Worm (Caenorhabditis elegans) whole organism, L3 larva: ENCODE measurements around the gene pnn-1.

ENCODE experiments used
- ama-1 ChIP-seq: fragments of 150-350 bp; optimal IDR thresholded peaks from 2 replicates; lab custom pipeline; 2018
- ceh-28 ChIP-seq: fragments of 150-350 bp; optimal IDR thresholded peaks from 2 replicates; lab custom pipeline; 2014; ENCODE audit warnings: missing biosample characterization, missing genetic modification reagents, missing genetic modification characterization
- ceh-9 ChIP-seq: sonication (generic microtip); optimal IDR thresholded peaks from 2 replicates; lab custom pipeline; 2018; ENCODE audit warnings: missing biosample characterization, missing genetic modification characterization
- egl-27 ChIP-seq: sonication (generic microtip); optimal IDR thresholded peaks from 4 replicates; lab custom pipeline; 2017; ENCODE audit warnings: missing biosample characterization, missing genetic modification reagents, missing genetic modification characterization
- elt-1 ChIP-seq: fragments of 150-350 bp; optimal IDR thresholded peaks from 2 replicates; lab custom pipeline; 2014; ENCODE audit warnings: missing biosample characterization, missing genetic modification characterization
- elt-2 ChIP-seq: sonication (generic microtip); optimal IDR thresholded peaks from 2 replicates; lab custom pipeline; 2016; ENCODE audit warnings: missing genetic modification reagents, mild to moderate bottlenecking, missing genetic modification characterization, missing compliant biosample characterization
- elt-3 ChIP-seq, 3 experiments: fragments of 150-350 bp in 1 of 3; sonication (generic microtip) in 2 of 3; optimal IDR thresholded peaks; 2 replicates in 2 of 3; 4 replicates in 1 of 3; lab custom pipeline; 2014 to 2017; ENCODE audit warnings: missing biosample characterization in 3 of 3, missing genetic modification characterization in 3 of 3
- fkh-10 ChIP-seq: sonication (generic microtip); optimal IDR thresholded peaks from 2 replicates; lab custom pipeline; 2017; ENCODE audit warnings: missing biosample characterization, missing genetic modification reagents, missing genetic modification characterization
- fos-1 ChIP-seq: fragments of 150-350 bp; optimal IDR thresholded peaks from 2 replicates; lab custom pipeline; 2014; ENCODE audit warnings: missing biosample characterization, missing genetic modification characterization
- hmg-11 ChIP-seq: sonication (generic microtip); optimal IDR thresholded peaks from 2 replicates; lab custom pipeline; 2016; ENCODE audit warnings: missing genetic modification characterization, missing compliant biosample characterization
- jun-1 ChIP-seq: fragments of 150-350 bp; optimal IDR thresholded peaks from 2 replicates; lab custom pipeline; 2014; ENCODE audit warnings: missing biosample characterization, missing genetic modification reagents, missing genetic modification characterization
- lin-15B ChIP-seq: fragments of 150-350 bp; optimal IDR thresholded peaks from 2 replicates; lab custom pipeline; 2014; ENCODE audit warnings: missing biosample characterization, missing genetic modification characterization
- lsy-12 ChIP-seq: sonication (generic microtip); optimal IDR thresholded peaks from 2 replicates; lab custom pipeline; 2016; ENCODE audit warnings: mild to moderate bottlenecking, missing genetic modification characterization, missing compliant biosample characterization
- mdl-1 ChIP-seq: fragments of 150-350 bp; optimal IDR thresholded peaks from 2 replicates; lab custom pipeline; 2014; ENCODE audit warnings: missing biosample characterization, missing genetic modification characterization
- mml-1 ChIP-seq: fragments of 150-350 bp; sonication (generic microtip); optimal IDR thresholded peaks from 3 replicates; lab custom pipeline; 2014; ENCODE audit warnings: missing biosample characterization, missing genetic modification characterization
- nfya-1 ChIP-seq: sonication (generic microtip); optimal IDR thresholded peaks from 2 replicates; lab custom pipeline; 2017; ENCODE audit warnings: missing genetic modification characterization, mild to moderate bottlenecking, missing compliant biosample characterization, antibody characterized with exemption, moderate library complexity; ENCODE audit not compliant: insufficient read depth
- nhr-12 ChIP-seq: fragments of 150-350 bp; optimal IDR thresholded peaks from 2 replicates; lab custom pipeline; 2014; ENCODE audit warnings: missing biosample characterization, missing genetic modification characterization
- nhr-23 ChIP-seq: fragments of 150-350 bp; optimal IDR thresholded peaks from 2 replicates; lab custom pipeline; 2014; ENCODE audit warnings: missing biosample characterization, missing genetic modification reagents, missing genetic modification characterization
- nhr-237 ChIP-seq: fragments of 150-350 bp; optimal IDR thresholded peaks from 2 replicates; lab custom pipeline; 2014; ENCODE audit warnings: missing biosample characterization, missing genetic modification characterization
- nhr-25 ChIP-seq: sonication (generic microtip); optimal IDR thresholded peaks from 2 replicates; lab custom pipeline; 2017; ENCODE audit warnings: missing biosample characterization, missing genetic modification characterization
- nhr-28 ChIP-seq: fragments of 150-350 bp; optimal IDR thresholded peaks from 2 replicates; lab custom pipeline; 2014; ENCODE audit warnings: missing biosample characterization, missing genetic modification characterization
- nhr-43 ChIP-seq: sonication (generic microtip); optimal IDR thresholded peaks from 2 replicates; lab custom pipeline; 2016; ENCODE audit warnings: mild to moderate bottlenecking, missing genetic modification characterization, missing compliant biosample characterization; ENCODE audit not compliant: poor library complexity, severe bottlenecking
- nhr-67 ChIP-seq: fragments of 150-350 bp; optimal IDR thresholded peaks from 2 replicates; lab custom pipeline; 2014; ENCODE audit warnings: missing biosample characterization, missing genetic modification characterization
- pha-4 ChIP-seq: fragments of 150-350 bp; optimal IDR thresholded peaks from 2 replicates; lab custom pipeline; 2014; ENCODE audit warnings: missing biosample characterization, missing genetic modification reagents, missing genetic modification characterization
- pqm-1 ChIP-seq: fragments of 150-350 bp; optimal IDR thresholded peaks from 2 replicates; lab custom pipeline; 2017; ENCODE audit warnings: missing biosample characterization, missing genetic modification characterization, inconsistent platforms
- skn-1 ChIP-seq: fragments of 150-350 bp; optimal IDR thresholded peaks from 2 replicates; lab custom pipeline; 2014; ENCODE audit warnings: missing biosample characterization, missing genetic modification characterization
- snpc-4 ChIP-seq: fragments of 150-350 bp; optimal IDR thresholded peaks from 2 replicates; lab custom pipeline; 2014; ENCODE audit warnings: missing biosample characterization, missing genetic modification characterization
- tbx-2 ChIP-seq: sonication (generic microtip); optimal IDR thresholded peaks from 2 replicates; lab custom pipeline; 2016; ENCODE audit warnings: mild to moderate bottlenecking, missing genetic modification characterization, missing compliant biosample characterization
- unc-39 ChIP-seq: sonication (generic microtip); optimal IDR thresholded peaks from 4 replicates; lab custom pipeline; 2017; ENCODE audit warnings: missing biosample characterization, missing genetic modification characterization
- ztf-11 ChIP-seq: fragments of 150-350 bp; optimal IDR thresholded peaks from 2 replicates; lab custom pipeline; 2014; ENCODE audit warnings: missing biosample characterization, missing genetic modification characterization

Gene pnn-1

ce11 chrV:12961085-12961560 lies 9.8 kb upstream of the pnn-1 start, which contains the start of gene mpst-7:
TSS of gene mpst-7 (minus strand) at chrV:12961135.
- TF ChIP-seq mdl-1 (tag; lab: Kevin White, UChicago) (no peak), nhr-67 (tag; lab: Kevin White, UChicago) (no peak), fos-1 (tag; lab: Kevin White, UChicago) (no peak), jun-1 (tag; lab: Kevin White, UChicago) (no peak), unc-39 (tag; lab: Kevin White, UChicago) (no peak), ama-1 (lab: Kevin White, UChicago) (no peak), nhr-25 (tag; lab: Kevin White, UChicago) (peak; percentile 57), nhr-23 (tag; lab: Kevin White, UChicago) (peak; percentile 21), pqm-1 (no peak)

ce11 chrV:12963192-12963591 lies 7.7 kb upstream of the pnn-1 start, which contains the start of gene hrg-9:
TSS of gene hrg-9 (minus strand) at chrV:12963343.
- TF ChIP-seq snpc-4 (tag; lab: Kevin White, UChicago) = no peak
- no peak for TF ChIP-seq lsy-12
- peak; percentile 55 for TF ChIP-seq pha-4 (tag; lab: Kevin White, UChicago)
- TF ChIP-seq elt-2 (tag; lab: Kevin White, UChicago) = peak; percentile 37
- TF ChIP-seq mdl-1 (tag; lab: Kevin White, UChicago) = no peak

ce11 chrV:12964076-12964475 lies 6.8 kb upstream of the pnn-1 start, which contains the start of gene srd-35:
TSS of gene srd-35 (plus strand) at chrV:12964376.
- TF ChIP-seq pqm-1 (no peak), ceh-28 (tag; lab: Kevin White, UChicago) (no peak), jun-1 (tag; lab: Kevin White, UChicago) (no peak), unc-39 (tag; lab: Kevin White, UChicago) (no peak), mdl-1 (tag; lab: Kevin White, UChicago) (no peak), ztf-11 (tag; lab: Kevin White, UChicago) (no peak), elt-3 (tag; optimal IDR thresholded peaks at IDR 0.05; lab: Kevin White, UChicago) (no peak)

- TF ChIP-seq jun-1 (tag; lab: Kevin White, UChicago) (no peak), nhr-28 (tag; lab: Kevin White, UChicago) (no peak), elt-2 (tag; lab: Kevin White, UChicago) (no peak), fkh-10 (no peak), skn-1 (no peak), pqm-1 (no peak), nhr-43 (tag; lab: Kevin White, UChicago) (no peak), elt-1 (tag; lab: Kevin White, UChicago) (no peak), hmg-11 (no peak)
These were observed 3.8 kb upstream of the pnn-1 start, which contains the start of gene R186.3 for ce11 chrV:12967110-12967509. TSS of gene R186.3 (minus strand) at chrV:12967210.

ce11 chrV:12967925-12968327 lies 3.0 kb upstream of the pnn-1 start, which contains the start of gene R186.8:
TSS of gene R186.8 (minus strand) at chrV:12967982.
- peak; percentile 75 for TF ChIP-seq lin-15B (tag; lab: Kevin White, UChicago)
- TF ChIP-seq pqm-1 = peak; percentile 2
- TF ChIP-seq lsy-12 = peak; percentile 58
- TF ChIP-seq nhr-25 (tag; lab: Kevin White, UChicago) = peak; percentile 23
- TF ChIP-seq snpc-4 (tag; lab: Kevin White, UChicago) = peak; percentile 24
- TF ChIP-seq nhr-43 (tag; lab: Kevin White, UChicago) = peak; percentile 19
- TF ChIP-seq tbx-2 (tag; lab: Kevin White, UChicago) = peak; percentile 5
- TF ChIP-seq elt-2 (tag; lab: Kevin White, UChicago) = peak; percentile 65
- peak; percentile 68 for TF ChIP-seq hmg-11
- TF ChIP-seq nfya-1 (tag; lab: Kevin White, UChicago) = peak; percentile 66
- peak; percentile 40 for TF ChIP-seq pha-4 (tag; lab: Kevin White, UChicago)

- TF ChIP-seq nhr-25 (tag; lab: Kevin White, UChicago) = peak; percentile 67
- TF ChIP-seq nhr-12 (tag; lab: Kevin White, UChicago) = no peak
- TF ChIP-seq ama-1 (lab: Kevin White, UChicago) = no peak
- TF ChIP-seq, all 47 proteins: peak for 1
These were observed 2.4 kb upstream of the pnn-1 start, which contains the start of gene lin-46 for ce11 chrV:12968555-12968954. TSS of gene lin-46 (plus strand) at chrV:12968855.

- no peak for TF ChIP-seq ceh-9 (tag; lab: Kevin White, UChicago)
- TF ChIP-seq ama-1 (lab: Kevin White, UChicago) = no peak
- TF ChIP-seq mml-1 (tag; lab: Kevin White, UChicago) = no peak
- TF ChIP-seq jun-1 (tag; lab: Kevin White, UChicago) = no peak
- no peak for TF ChIP-seq hmg-11
- no peak for TF ChIP-seq elt-3 (tag; optimal IDR thresholded peaks at IDR 0.05; lab: Kevin White, UChicago)
- no peak for TF ChIP-seq nhr-237 (tag; lab: Kevin White, UChicago)
- no peak for TF ChIP-seq egl-27 (tag; lab: Kevin White, UChicago)
- no peak for TF ChIP-seq fkh-10
- TF ChIP-seq nhr-25 (tag; lab: Kevin White, UChicago) = no peak
- TF ChIP-seq ceh-28 (tag; lab: Kevin White, UChicago) = no peak
These were observed 3.1 kb downstream of the pnn-1 start for ce11 chrV:12974047-12974446.
